Fruit fly (Drosophila melanogaster): Measurements from ENCODE around the gene CG5897.

The CG5897 gene

DNA sequence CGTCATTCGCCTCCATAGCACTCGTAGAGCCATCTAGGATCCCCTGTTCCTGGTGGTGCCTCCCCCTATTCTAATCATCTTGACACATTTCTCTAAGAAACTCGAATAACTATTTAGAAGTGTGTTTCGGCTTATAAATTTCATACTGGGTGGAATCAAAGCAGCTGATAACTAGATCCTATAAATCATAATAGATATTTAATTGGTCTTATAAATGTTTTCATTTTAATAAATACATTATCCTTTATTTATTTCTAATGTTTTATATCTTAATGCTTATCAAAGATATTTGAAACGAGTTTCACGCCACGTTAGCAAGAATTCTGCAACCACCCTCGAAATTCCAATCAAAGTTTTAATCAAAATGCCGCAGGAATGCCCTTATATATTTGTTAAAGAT is 17.6 kb downstream of the CG5897 start, which contains the start of gene CG5906 (continued):
- TF ChIP-seq CG11695 (GFP tag; IDR thresholded peaks at IDR 0.05) (no peak), da (GFP tag; optimal IDR thresholded peaks at IDR 0.05) (no peak), CG10147 (GFP tag; optimal IDR thresholded peaks at IDR 0.05) (no peak), trh (GFP tag; optimal IDR thresholded peaks at IDR 0.05) (no peak)

dm6 chr3L:11869328-11869727 is 19.5 kb downstream of the CG5897 start:
- TF ChIP-seq CG7963 (GFP tag; IDR thresholded peaks at IDR 0.05; ENCODE audit: partially characterized antibody) (no peak), CG10267 (tag; optimal IDR thresholded peaks at IDR 0.05) (no peak), CG13775 (GFP tag; optimal IDR thresholded peaks at IDR 0.05) (no peak), CG9932 (GFP tag; IDR thresholded peaks at IDR 0.05) (no peak), Tbp (GFP tag; optimal IDR thresholded peaks at IDR 0.05) (no peak), caup (GFP tag; optimal IDR thresholded peaks at IDR 0.05; ENCODE audit: severe bottlenecking) (no peak), Kr (GFP tag; optimal IDR thresholded peaks at IDR 0.05) (no peak), grau (tag; optimal IDR thresholded peaks at IDR 0.05) (peak; percentile 24), CG13624 (GFP tag; optimal IDR thresholded peaks at IDR 0.05) (no peak), sens (GFP tag) (peak; percentile 64), Ada2b (GFP tag; IDR thresholded peaks at IDR 0.05) (no peak), D19B (GFP tag; optimal IDR thresholded peaks at IDR 0.05) (no peak), scrt (GFP tag; optimal IDR thresholded peaks at IDR 0.05) (peak; percentile 13), zfh2 (GFP tag; optimal IDR thresholded peaks at IDR 0.05) (no peak), CG7556 (GFP tag; optimal IDR thresholded peaks at IDR 0.05) (peak; percentile 20), CG1832 (GFP tag; optimal IDR thresholded peaks at IDR 0.05) (no peak), Fer1 (GFP tag; optimal IDR thresholded peaks at IDR 0.05) (peak; percentile 36), Rfx (GFP tag; IDR thresholded peaks at IDR 0.05) (peak; percentile 39; the same call in 1 of the 2 replicates), tx (GFP tag; optimal IDR thresholded peaks at IDR 0.05) (no peak), Bteb2 (GFP tag; optimal IDR thresholded peaks at IDR 0.05) (no peak), Blimp-1 (GFP tag; optimal IDR thresholded peaks at IDR 0.05) (no peak), Hmr (GFP tag; optimal IDR thresholded peaks at IDR 0.05) (peak; percentile 44), hb (GFP tag; IDR thresholded peaks at IDR 0.05; ENCODE audit: partially characterized antibody) (no peak), Ravus (GFP tag; IDR thresholded peaks at IDR 0.05) (no peak), kay (GFP tag; optimal IDR thresholded peaks at IDR 0.05) (no peak), CG18599 (GFP tag; optimal IDR thresholded peaks at IDR 0.05) (peak; percentile 55), CG4424 (GFP tag; optimal IDR thresholded peaks at IDR 0.05) (no peak), CG12391 (tag; optimal IDR thresholded peaks at IDR 0.05) (no peak), CG11456 (GFP tag; IDR thresholded peaks at IDR 0.05) (no peak), Vsx1 (GFP tag; optimal IDR thresholded peaks at IDR 0.05) (no peak), CG2116 (GFP tag; optimal IDR thresholded peaks at IDR 0.05) (no peak), CoRest (tag; optimal IDR thresholded peaks at IDR 0.05) (no peak), CG11504 (tag; optimal IDR thresholded peaks at IDR 0.05) (peak; percentile 19), dmrt99B (tag; optimal IDR thresholded peaks at IDR 0.05) (peak; percentile 11), CG1603 (tag; optimal IDR thresholded peaks at IDR 0.05) (no peak), rib (GFP tag; IDR thresholded peaks at IDR 0.05) (no peak), odd (GFP tag; optimal IDR thresholded peaks at IDR 0.05) (no peak), lab (GFP tag; optimal IDR thresholded peaks at IDR 0.05) (peak; percentile 39), CG6272 (GFP tag; IDR thresholded peaks at IDR 0.05) (no peak), zen2 (GFP tag; IDR thresholded peaks at IDR 0.05; ENCODE audit: partially characterized antibody) (no peak), CG17802 (tag; optimal IDR thresholded peaks at IDR 0.05) (no peak), bcd (GFP tag; optimal IDR thresholded peaks at IDR 0.05) (peak; percentile 1), HLH54F (GFP tag; optimal IDR thresholded peaks at IDR 0.05) (no peak), CG8290 (GFP tag; optimal IDR thresholded peaks at IDR 0.05) (no peak), CG8290 (tag; optimal IDR thresholded peaks at IDR 0.05) (peak in 1 of 2 experiments; percentile 42)
